Worm (Caenorhabditis elegans): ENCODE results near the gene srz-25.

srz-25 gene

ce11 chrV:17584352-17584843 is 44.0 kb downstream of the srz-25 start, which contains the start of gene fbxa-133:
Gene fbxa-133, plus strand, starts transcription at chrV:17584793.
- 0 out of 2 replicates have a peak, but pooled peaks have one; percentile 26 for TF ChIP-seq D1046.2 (GFP tag; IDR thresholded peaks at IDR 0.05)
- peak; percentile 65 for TF ChIP-seq set-16 (GFP tag; IDR thresholded peaks at IDR 0.05)
